Worm (Caenorhabditis elegans): ENCODE results near the gene frk-1.

The frk-1 gene

DNA sequence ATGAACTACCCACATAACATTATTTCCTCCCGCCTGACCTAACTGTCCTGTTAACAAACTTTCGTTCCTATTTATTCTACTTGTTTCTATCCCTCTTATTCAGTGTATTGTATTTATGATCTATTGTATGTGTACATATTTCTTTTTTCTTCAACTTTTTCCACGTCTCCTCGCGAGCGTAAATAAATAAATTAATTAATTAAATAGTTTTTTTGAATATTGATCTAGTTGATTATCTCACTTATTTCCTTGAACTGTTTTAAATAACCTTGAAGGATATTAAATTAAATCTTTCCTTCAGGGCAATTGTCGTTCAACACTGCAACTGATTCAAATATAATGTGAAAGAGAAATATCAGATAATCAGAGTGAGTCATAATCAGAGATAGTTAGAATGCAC lies at the start of gene frk-1:
Gene frk-1 (plus strand): TSS at position 301 of the 400 bp plus-strand sequence.
- no peak for TF ChIP-seq nhr-232 (tag; optimal IDR thresholded peaks at IDR 0.05)
- no peak for TF ChIP-seq ceh-48 (tag; optimal IDR thresholded peaks at IDR 0.05)
- no peak for TF ChIP-seq tbx-7 (tag; optimal IDR thresholded peaks at IDR 0.05)
- no peak for TF ChIP-seq pat-9 (tag; optimal IDR thresholded peaks at IDR 0.05)
- TF ChIP-seq tbx-2 (tag; optimal IDR thresholded peaks at IDR 0.05) = no peak
- TF ChIP-seq fkh-6 (tag; optimal IDR thresholded peaks at IDR 0.05) = no peak
- no peak for TF ChIP-seq madf-2 (tag; optimal IDR thresholded peaks at IDR 0.05)
- TF ChIP-seq Y22D7AL.16 (tag; optimal IDR thresholded peaks at IDR 0.05) = no peak
- TF ChIP-seq dve-1 (tag; optimal IDR thresholded peaks at IDR 0.05) = no peak
- no peak for TF ChIP-seq unc-3 (GFP tag; conservative IDR thresholded peaks at IDR 0.05)
- no peak for TF ChIP-seq unc-3 (tag; optimal IDR thresholded peaks at IDR 0.05)
- no peak for TF ChIP-seq C08G9.2 (tag; optimal IDR thresholded peaks at IDR 0.05)
- no peak for TF ChIP-seq elt-4 (tag; optimal IDR thresholded peaks at IDR 0.05)
- TF ChIP-seq ceh-14 (tag; optimal IDR thresholded peaks at IDR 0.05) = no peak
- no peak for TF ChIP-seq ceh-22 (tag; optimal IDR thresholded peaks at IDR 0.05)
- TF ChIP-seq che-1 (tag; optimal IDR thresholded peaks at IDR 0.05) = no peak
- no peak for TF ChIP-seq elt-2 (tag; optimal IDR thresholded peaks at IDR 0.05)

DNA sequence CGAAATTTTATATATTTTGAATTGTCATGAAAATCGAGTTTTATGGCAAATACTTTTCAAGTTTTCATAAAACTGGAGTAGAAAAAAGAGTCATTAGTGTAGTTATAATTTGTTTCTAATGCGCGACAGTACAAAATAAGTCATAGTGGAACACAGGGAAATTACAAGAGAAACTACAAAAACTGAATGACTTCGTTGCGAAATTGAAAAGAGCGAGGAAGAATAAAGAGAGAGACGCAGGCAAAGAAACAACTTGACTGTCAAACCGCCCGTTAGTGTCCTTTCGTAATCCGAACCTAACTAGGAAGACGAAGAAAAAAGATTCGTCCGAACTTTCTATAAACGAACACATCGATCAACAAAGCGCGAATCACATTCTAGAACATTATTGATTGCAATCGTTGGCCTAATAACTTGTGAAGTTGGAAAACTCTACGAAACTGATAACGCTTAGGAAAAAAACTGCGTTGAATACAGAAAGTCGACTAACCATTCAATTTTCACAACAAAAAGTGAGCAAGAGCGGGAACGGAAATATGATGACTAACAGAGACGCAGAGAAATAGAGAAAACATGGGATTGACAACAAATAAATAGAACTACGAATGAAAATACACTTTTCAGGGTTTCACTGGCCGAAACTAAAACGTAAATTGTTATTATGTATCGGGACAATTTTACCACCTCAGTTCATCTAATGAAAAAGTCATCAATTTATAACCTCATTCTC lies 49.4 kb upstream of the frk-1 start:
- no peak for TF ChIP-seq madf-2 (tag; optimal IDR thresholded peaks at IDR 0.05)
- TF ChIP-seq ceh-9 (tag; optimal IDR thresholded peaks at IDR 0.05) = no peak
- TF ChIP-seq T23F11.4 (GFP tag; optimal IDR thresholded peaks at IDR 0.05) = no peak
- no peak for TF ChIP-seq unc-42 (tag; optimal IDR thresholded peaks at IDR 0.05)
- TF ChIP-seq tbx-2 (tag; optimal IDR thresholded peaks at IDR 0.05) = no peak
- TF ChIP-seq ttx-3 (tag; optimal IDR thresholded peaks at IDR 0.05) = no peak
- TF ChIP-seq hlh-6 (tag; optimal IDR thresholded peaks at IDR 0.05) = no peak
- no peak for TF ChIP-seq syd-9 (tag; optimal IDR thresholded peaks at IDR 0.05)
- TF ChIP-seq lim-6 (tag; optimal IDR thresholded peaks at IDR 0.05) = no peak
- TF ChIP-seq rnt-1 (tag; optimal IDR thresholded peaks at IDR 0.05) = no peak
- no peak for TF ChIP-seq pros-1 (tag; optimal IDR thresholded peaks at IDR 0.05)
- TF ChIP-seq ceh-14 (tag; optimal IDR thresholded peaks at IDR 0.05) = no peak
- no peak for TF ChIP-seq C38D4.7 (GFP tag; optimal IDR thresholded peaks at IDR 0.05)
- no peak for TF ChIP-seq ceh-48 (tag; optimal IDR thresholded peaks at IDR 0.05)
- no peak for TF ChIP-seq hlh-13 (GFP tag; optimal IDR thresholded peaks at IDR 0.05)

DNA sequence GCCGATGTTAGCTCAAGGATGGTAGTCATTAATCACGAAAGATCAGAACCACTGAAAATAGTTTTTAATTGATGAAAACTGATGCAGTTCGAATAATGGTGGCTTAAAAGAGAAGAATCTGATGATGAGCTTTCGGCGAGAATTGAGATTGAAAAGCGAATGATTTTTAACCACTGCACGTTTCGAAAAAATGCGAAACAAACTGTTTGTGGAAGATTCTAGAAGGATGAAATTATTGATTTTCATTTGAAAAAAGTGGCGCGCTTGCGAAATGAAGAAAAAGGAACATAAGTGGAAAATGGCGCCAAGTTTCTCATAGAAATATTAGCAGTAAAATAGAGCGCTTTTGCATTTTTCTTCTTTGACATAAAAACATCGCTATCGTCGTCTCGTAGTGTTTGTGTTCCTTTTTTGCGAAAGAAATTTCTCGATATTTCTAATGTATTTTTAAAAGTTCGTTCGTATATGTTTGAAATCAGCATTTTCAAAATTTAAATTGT lies 48.0 kb upstream of the frk-1 start, which contains the start of gene uba-1:
Gene uba-1 (minus strand): TSS at position 51 of the 500 bp plus-strand sequence.
- TF ChIP-seq pha-4 (tag; optimal IDR thresholded peaks at IDR 0.05) = no peak
- TF ChIP-seq fkh-10 (GFP tag; optimal IDR thresholded peaks at IDR 0.05) = no peak
- no peak for TF ChIP-seq pax-1 (tag; optimal IDR thresholded peaks at IDR 0.05)
- no peak for TF ChIP-seq dve-1 (tag; optimal IDR thresholded peaks at IDR 0.05)
- no peak for TF ChIP-seq hlh-30 (tag; optimal IDR thresholded peaks at IDR 0.05; ENCODE audit: insufficient read depth)
- TF ChIP-seq che-1 (tag; optimal IDR thresholded peaks at IDR 0.05) = no peak
- TF ChIP-seq pros-1 (tag; optimal IDR thresholded peaks at IDR 0.05) = no peak
- TF ChIP-seq npax-4 (tag; optimal IDR thresholded peaks at IDR 0.05) = no peak
- TF ChIP-seq ceh-2 (tag; optimal IDR thresholded peaks at IDR 0.05) = no peak
- no peak for TF ChIP-seq ceh-18 (tag; optimal IDR thresholded peaks at IDR 0.05)
- TF ChIP-seq ref-2 (tag; optimal IDR thresholded peaks at IDR 0.05) = no peak
- TF ChIP-seq F13H6.1 (tag; optimal IDR thresholded peaks at IDR 0.05) = no peak
- no peak for TF ChIP-seq unc-42 (tag; optimal IDR thresholded peaks at IDR 0.05)
- no peak for TF ChIP-seq nhr-11 (tag; optimal IDR thresholded peaks at IDR 0.05)
- TF ChIP-seq hlh-15 (tag; optimal IDR thresholded peaks at IDR 0.05) = no peak
- TF ChIP-seq lim-6 (tag; optimal IDR thresholded peaks at IDR 0.05) = no peak

Data from whole organism, late embryonic.